Worm (Caenorhabditis elegans) whole organism, late embryonic: ENCODE data around the gene T07F12.4.

Experiments
- ama-1 ChIP-seq: fragments of 150-350 bp; optimal IDR thresholded peaks from 2 replicates; lab custom pipeline; 2014
- ceh-45 ChIP-seq: fragments of 200-800 bp; sonication (Bioruptor generic); IDR thresholded peaks from 2 replicates; pipeline ENCODE4 v1.3.6; 2022; ENCODE audit warnings: missing genetic modification reagents, missing genetic modification characterization, missing compliant biosample characterization
- dmd-4 ChIP-seq: sonication (generic microtip); optimal IDR thresholded peaks from 2 replicates; lab custom pipeline; 2016; ENCODE audit warnings: borderline replicate concordance, missing genetic modification characterization, missing compliant biosample characterization
- elt-4 ChIP-seq: sonication (generic microtip); optimal IDR thresholded peaks from 2 replicates; lab custom pipeline; 2016; ENCODE audit warnings: missing genetic modification characterization, missing compliant biosample characterization
- fax-1 ChIP-seq: sonication (generic microtip); optimal IDR thresholded peaks from 2 replicates; lab custom pipeline; 2016; ENCODE audit warnings: missing genotype, missing genetic modification characterization, missing compliant biosample characterization
- fkh-10 ChIP-seq: fragments of 150-350 bp; optimal IDR thresholded peaks from 2 replicates; lab custom pipeline; 2014; ENCODE audit warnings: missing biosample characterization, missing genetic modification reagents, missing genetic modification characterization
- hlh-30 ChIP-seq: sonication (generic microtip); optimal IDR thresholded peaks from 2 replicates; lab custom pipeline; 2017; ENCODE audit warnings: antibody characterized with exemption, missing genetic modification characterization, missing compliant biosample characterization; ENCODE audit not compliant: insufficient read depth
- nhr-11 ChIP-seq: fragments of 150-350 bp; optimal IDR thresholded peaks from 2 replicates; lab custom pipeline; 2014; ENCODE audit warnings: missing biosample characterization, missing genetic modification characterization
- pha-4 ChIP-seq: fragments of 150-350 bp; optimal IDR thresholded peaks from 2 replicates; lab custom pipeline; 2018; ENCODE audit warnings: missing biosample characterization, missing genetic modification reagents, missing genetic modification characterization
- unc-55 ChIP-seq: sonication (generic microtip); optimal IDR thresholded peaks from 2 replicates; lab custom pipeline; 2017; ENCODE audit warnings: missing biosample characterization, missing genetic modification reagents, missing genetic modification characterization

ce11 chrX:4890159-4890558, 10.5 kb downstream of the T07F12.4 start, which contains the start of gene T07F12.2:
- TF ChIP-seq nhr-11 (tag; lab: Kevin White, UChicago) (no peak), fkh-10 (GFP tag; lab: Kevin White, UChicago) (no peak), pha-4 (no peak), ceh-45 (GFP tag; lab: Robert Waterston, UW) (no peak), elt-4 (no peak), dmd-4 (tag; lab: Kevin White, UChicago) (no peak), hlh-30 (tag; lab: Kevin White, UChicago) (no peak), unc-55 (GFP tag; lab: Kevin White, UChicago) (no peak), ama-1 (no peak), fax-1 (no peak)
